Worm (Caenorhabditis elegans): ENCODE data around the gene acs-14.

DNA sequence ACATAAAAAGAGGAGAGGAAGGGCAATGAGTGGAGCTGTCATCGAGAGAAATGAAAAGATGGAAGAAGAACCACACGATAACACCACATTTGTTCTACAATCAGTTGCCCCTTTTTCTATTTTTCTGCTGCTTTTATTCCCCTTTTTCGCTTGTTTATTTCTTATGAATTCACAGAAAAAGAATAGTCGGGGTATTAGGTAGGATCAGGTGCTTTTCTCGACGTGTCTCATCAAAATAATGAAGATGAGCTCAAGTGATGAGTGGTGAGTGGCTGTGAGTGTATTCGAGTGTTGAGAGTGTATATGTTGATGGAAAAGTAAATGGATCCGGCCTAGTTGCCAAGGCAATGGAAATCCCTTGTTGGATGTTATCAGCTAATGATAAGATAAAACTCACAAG lies 22.4 kb upstream of the acs-14 start:
- TF ChIP-seq him-1 (tag; optimal IDR thresholded peaks at IDR 0.05) (no peak), W03F9.2 (tag; optimal IDR thresholded peaks at IDR 0.05) (no peak), dao-5 (tag; optimal IDR thresholded peaks at IDR 0.05) (no peak)
